Fruit fly (Drosophila melanogaster): ENCODE results near the gene MESK4.

- TF ChIP-seq CG1620 (GFP tag; optimal IDR thresholded peaks at IDR 0.05) (no peak), Hr96 (GFP tag; optimal IDR thresholded peaks at IDR 0.05) (no peak), Mnt (GFP tag; optimal IDR thresholded peaks at IDR 0.05) (no peak), cic (GFP tag; optimal IDR thresholded peaks at IDR 0.05) (no peak), CG33017 (tag; optimal IDR thresholded peaks at IDR 0.05) (no peak), kay (GFP tag; ENCODE audit: borderline replicate concordance) (no peak), toe (GFP tag; optimal IDR thresholded peaks at IDR 0.05) (no peak), Clk (GFP tag; optimal IDR thresholded peaks at IDR 0.05) (no peak), ovo (GFP tag; optimal IDR thresholded peaks at IDR 0.05) (no peak), CG12768 (GFP tag; optimal IDR thresholded peaks at IDR 0.05) (no peak), CG14711 (tag; optimal IDR thresholded peaks at IDR 0.05) (no peak)
These were observed 41.2 kb downstream of the MESK4 start for dm6 chr3R:17029796-17030195.

Measured in whole organism, adult.